Worm (Caenorhabditis elegans) whole organism, L4 larva: ENCODE data around the gene ets-9.

Experiments used
- D1046.2 ChIP-seq: fragments of 200-800 bp; sonication (Bioruptor generic); IDR thresholded peaks from 2 replicates; pipeline ENCODE4 v1.3.6; 2022; ENCODE audit warnings: missing genetic modification characterization, missing compliant biosample characterization
- F10B5.3 ChIP-seq: sonication (generic microtip); optimal IDR thresholded peaks from 2 replicates; lab custom pipeline; 2016; ENCODE audit warnings: mild to moderate bottlenecking, missing genetic modification characterization, missing compliant biosample characterization
- F49E8.2 ChIP-seq: sonication (generic microtip); optimal IDR thresholded peaks from 2 replicates; lab custom pipeline; 2016; ENCODE audit warnings: missing compliant biosample characterization, mild to moderate bottlenecking, missing genetic modification characterization, borderline replicate concordance
- Y5F2A.4 ChIP-seq: fragments of 200-800 bp; sonication (Bioruptor generic); optimal IDR thresholded peaks from 2 replicates; lab custom pipeline; 2018; ENCODE audit warnings: mild to moderate bottlenecking, missing genetic modification characterization, missing compliant biosample characterization
- ZK546.5 ChIP-seq, 2 experiments: sonication (generic microtip); optimal IDR thresholded peaks; 2 replicates each; lab custom pipeline; 2017; ENCODE audit warnings: missing biosample characterization in 2 of 2, missing genetic modification characterization in 2 of 2
- aly-2 ChIP-seq: sonication (generic microtip); optimal IDR thresholded peaks from 2 replicates; lab custom pipeline; 2018; ENCODE audit warnings: missing biosample characterization, missing genetic modification characterization
- arid-1 ChIP-seq: fragments of 200-800 bp; sonication (Bioruptor generic); conservative IDR thresholded peaks from 2 replicates; pipeline ENCODE4 v1.3.6; 2022; ENCODE audit warnings: missing genetic modification reagents, missing genetic modification characterization, missing compliant biosample characterization
- ceh-28 ChIP-seq: fragments of 150-350 bp; optimal IDR thresholded peaks from 2 replicates; lab custom pipeline; 2014; ENCODE audit warnings: missing biosample characterization, missing genetic modification reagents, missing genetic modification characterization
- dpl-1 ChIP-seq: fragments of 150-350 bp; optimal IDR thresholded peaks from 2 replicates; lab custom pipeline; 2014; ENCODE audit warnings: missing biosample characterization, missing genetic modification reagents, missing genetic modification characterization
- egl-43 ChIP-seq: fragments of 200-800 bp; sonication (Bioruptor generic); IDR thresholded peaks from 2 replicates; pipeline ENCODE4 v1.3.6; 2022; ENCODE audit warnings: missing genetic modification reagents, missing genetic modification characterization, missing compliant biosample characterization
- lim-7 ChIP-seq: fragments of 200-800 bp; sonication (Bioruptor generic); IDR thresholded peaks from 2 replicates; pipeline ENCODE4 v1.3.6; 2022; ENCODE audit warnings: missing genetic modification characterization, missing compliant biosample characterization
- lin-1 ChIP-seq: fragments of 200-800 bp; sonication (Bioruptor generic); IDR thresholded peaks from 2 replicates; pipeline ENCODE4 v1.3.6; 2022; ENCODE audit warnings: missing genetic modification reagents, missing genetic modification characterization, missing compliant biosample characterization
- lsy-2 ChIP-seq, 2 experiments: fragments of 150-350 bp in 1 of 2; sonication (generic microtip) in 1 of 2; optimal IDR thresholded peaks; 2 replicates each; lab custom pipeline; 2014 to 2017; ENCODE audit warnings: missing biosample characterization in 2 of 2, missing genetic modification characterization in 2 of 2
- madf-9 ChIP-seq: fragments of 200-800 bp; sonication (Bioruptor generic); conservative IDR thresholded peaks from 2 replicates; pipeline ENCODE4 v1.3.6; 2022; ENCODE audit warnings: missing genetic modification reagents, missing genetic modification characterization, missing compliant biosample characterization
- nhr-102 ChIP-seq: sonication (generic microtip); optimal IDR thresholded peaks from 2 replicates; lab custom pipeline; 2016; ENCODE audit warnings: mild to moderate bottlenecking, missing genetic modification characterization, moderate library complexity, missing compliant biosample characterization
- nhr-42 ChIP-seq: fragments of 200-800 bp; sonication (Bioruptor generic); IDR thresholded peaks from 2 replicates; pipeline ENCODE4 v1.3.6; 2022; ENCODE audit warnings: missing genetic modification characterization, missing compliant biosample characterization
- set-16 ChIP-seq: fragments of 200-800 bp; sonication (Bioruptor generic); IDR thresholded peaks from 2 replicates; pipeline ENCODE4 v1.3.6; 2022; ENCODE audit warnings: missing genetic modification reagents, missing genetic modification characterization, missing compliant biosample characterization
- skn-1 ChIP-seq: fragments of 150-350 bp; optimal IDR thresholded peaks from 2 replicates; lab custom pipeline; 2014; ENCODE audit warnings: missing biosample characterization, missing genetic modification characterization
- spr-1 ChIP-seq: sonication (generic microtip); optimal IDR thresholded peaks from 2 replicates; lab custom pipeline; 2016; ENCODE audit warnings: mild to moderate bottlenecking, missing genetic modification characterization, missing compliant biosample characterization
- vab-7 ChIP-seq: fragments of 200-800 bp; sonication (Bioruptor generic); IDR thresholded peaks from 2 replicates; pipeline ENCODE4 v1.3.6; 2022; ENCODE audit warnings: missing genetic modification reagents, missing genetic modification characterization, missing compliant biosample characterization
- ztf-7 ChIP-seq: fragments of 150-350 bp; optimal IDR thresholded peaks from 2 replicates; lab custom pipeline; 2014; ENCODE audit warnings: missing biosample characterization, missing genetic modification characterization

The ets-9 gene

ce11 chrX:4322847-4323455, 43.4 kb downstream of the ets-9 start (continued):
- TF ChIP-seq set-16 (GFP tag; lab: Robert Waterston, UW) (no peak), aly-2 (tag; lab: Kevin White, UChicago) (no peak), F10B5.3 (tag; lab: Kevin White, UChicago) (no peak)

- no peak for TF ChIP-seq lim-7 (GFP tag; lab: Robert Waterston, UW)
- no peak for TF ChIP-seq vab-7
- no peak for TF ChIP-seq egl-43 (GFP tag; lab: Robert Waterston, UW)
- TF ChIP-seq Y5F2A.4 = no peak
- no peak for TF ChIP-seq skn-1 (tag; lab: Kevin White, UChicago)
- no peak for TF ChIP-seq nhr-42
- no peak for TF ChIP-seq spr-1
- no peak for TF ChIP-seq F49E8.2
- no peak for TF ChIP-seq lsy-2 (tag; optimal IDR thresholded peaks at IDR 0.05; lab: Kevin White, UChicago)
- TF ChIP-seq arid-1 (GFP tag; lab: Robert Waterston, UW) = no peak
- TF ChIP-seq ztf-7 = no peak
- TF ChIP-seq ceh-28 (tag; lab: Kevin White, UChicago) = no peak
- no peak for TF ChIP-seq lin-1
- no peak for TF ChIP-seq nhr-102
- no peak for TF ChIP-seq D1046.2
- TF ChIP-seq madf-9 (GFP tag; lab: Robert Waterston, UW) = no peak
- no peak for TF ChIP-seq ZK546.5 (tag; optimal IDR thresholded peaks at IDR 0.05; lab: Kevin White, UChicago)
- TF ChIP-seq dpl-1 = no peak
Measured at ce11 chrX:4328816-4329215, 49.3 kb downstream of the ets-9 start, which contains the start of gene C24A8.5. Gene C24A8.5 (minus strand): TSS chrX:4328916.
